Fruit fly (Drosophila melanogaster) whole organism, prepupa: ENCODE results near the gene CG42749.

Source experiments
- Blimp-1 ChIP-seq: fragments of 200-800 bp; sonication (Bioruptor generic); optimal IDR thresholded peaks from 3 replicates; lab custom pipeline; 2017; ENCODE audit warnings: missing biosample characterization, missing genetic modification characterization, mild to moderate bottlenecking, moderate library complexity, missing genetic modification reagents
- CG10631 ChIP-seq: fragments of 200-800 bp; sonication (Bioruptor generic); optimal IDR thresholded peaks from 2 replicates; lab custom pipeline; 2016; ENCODE audit warnings: missing biosample characterization, missing genetic modification characterization
- CG10669 ChIP-seq: fragments of 200-800 bp; sonication (Bioruptor generic); optimal IDR thresholded peaks from 3 replicates; lab custom pipeline; 2018; ENCODE audit warnings: missing biosample characterization, mild to moderate bottlenecking, missing genetic modification characterization, moderate library complexity
- CG11294 ChIP-seq: fragments of 200-800 bp; sonication (Bioruptor generic); IDR thresholded peaks from 2 replicates; pipeline ENCODE4 v1.3.6; 2022; ENCODE audit warnings: missing biosample characterization, missing genetic modification characterization
- CG11762 ChIP-seq: fragments of 200-800 bp; sonication (Bioruptor generic); optimal IDR thresholded peaks from 3 replicates; lab custom pipeline; 2016; ENCODE audit warnings: missing biosample characterization, missing genetic modification characterization; ENCODE audit not compliant: insufficient read depth
- CG15336 ChIP-seq: fragments of 200-800 bp; sonication (Bioruptor generic); IDR thresholded peaks from 2 replicates; pipeline ENCODE4 v1.3.6; 2022; ENCODE audit warnings: missing biosample characterization, missing genetic modification characterization
- CG1621 ChIP-seq: fragments of 200-800 bp; sonication (Bioruptor generic); optimal IDR thresholded peaks from 3 replicates; lab custom pipeline; 2018; ENCODE audit warnings: missing biosample characterization, mild to moderate bottlenecking, missing genetic modification characterization
- CG16779 ChIP-seq: fragments of 200-800 bp; sonication (Bioruptor generic); optimal IDR thresholded peaks from 3 replicates; lab custom pipeline; 2017; ENCODE audit warnings: missing biosample characterization, mild to moderate bottlenecking, missing genetic modification characterization
- CG3032 ChIP-seq: fragments of 200-800 bp; optimal IDR thresholded peaks from 2 replicates; lab custom pipeline; 2019; ENCODE audit warnings: missing biosample characterization, mild to moderate bottlenecking, missing genetic modification characterization, moderate library complexity
- CG31627 ChIP-seq: fragments of 200-800 bp; sonication (Bioruptor generic); optimal IDR thresholded peaks from 3 replicates; lab custom pipeline; 2016; ENCODE audit warnings: missing biosample characterization, missing genetic modification characterization
- CG32006 ChIP-seq: fragments of 200-800 bp; sonication (Bioruptor generic); optimal IDR thresholded peaks from 3 replicates; lab custom pipeline; 2017; ENCODE audit warnings: missing biosample characterization, mild to moderate bottlenecking, missing genetic modification characterization
- CG34406 ChIP-seq: fragments of 200-800 bp; sonication (Bioruptor generic); optimal IDR thresholded peaks from 3 replicates; lab custom pipeline; 2016; ENCODE audit warnings: missing biosample characterization, missing genetic modification characterization
- CG3919 ChIP-seq: fragments of 200-800 bp; sonication (Bioruptor generic); optimal IDR thresholded peaks from 3 replicates; lab custom pipeline; 2016; ENCODE audit warnings: missing biosample characterization, missing genetic modification characterization
- CG4318 ChIP-seq: fragments of 200-800 bp; sonication (Bioruptor generic); optimal IDR thresholded peaks from 3 replicates; lab custom pipeline; 2017; ENCODE audit warnings: missing biosample characterization, mild to moderate bottlenecking, missing genetic modification characterization
- CG6163 ChIP-seq: fragments of 200-800 bp; sonication (Bioruptor generic); IDR thresholded peaks from 3 replicates; pipeline ENCODE4 v1.3.6; 2022; ENCODE audit warnings: missing biosample characterization, missing genetic modification characterization
- CG6276 ChIP-seq: fragments of 200-800 bp; sonication (Bioruptor generic); optimal IDR thresholded peaks from 2 replicates; lab custom pipeline; 2017; ENCODE audit warnings: missing biosample characterization, mild to moderate bottlenecking, missing genetic modification characterization
- CG6792 ChIP-seq: fragments of 200-800 bp; sonication (Bioruptor generic); optimal IDR thresholded peaks from 3 replicates; lab custom pipeline; 2016; ENCODE audit warnings: missing biosample characterization, missing genetic modification characterization
- CG6854 ChIP-seq: fragments of 200-800 bp; sonication (Bioruptor generic); optimal IDR thresholded peaks from 2 replicates; lab custom pipeline; 2017; ENCODE audit warnings: missing biosample characterization, mild to moderate bottlenecking, missing genetic modification characterization
- CG7368 ChIP-seq: fragments of 200-800 bp; sonication (Bioruptor generic); optimal IDR thresholded peaks from 3 replicates; lab custom pipeline; 2016; ENCODE audit warnings: missing biosample characterization, missing genetic modification characterization
- CG8119 ChIP-seq: fragments of 200-800 bp; sonication (Bioruptor generic); IDR thresholded peaks from 3 replicates; pipeline ENCODE4 v1.3.6; 2022; ENCODE audit warnings: missing biosample characterization, missing genetic modification characterization
- CG8319 ChIP-seq: fragments of 200-800 bp; sonication (Bioruptor generic); optimal IDR thresholded peaks from 3 replicates; lab custom pipeline; 2016; ENCODE audit warnings: missing biosample characterization, missing genetic modification characterization
- CG8632 ChIP-seq: fragments of 200-800 bp; sonication (Bioruptor generic); optimal IDR thresholded peaks from 3 replicates; lab custom pipeline; 2016; ENCODE audit warnings: missing biosample characterization, missing genetic modification characterization
- CG9139 ChIP-seq: fragments of 200-800 bp; sonication (Bioruptor generic); optimal IDR thresholded peaks from 3 replicates; lab custom pipeline; 2017; ENCODE audit warnings: missing biosample characterization, mild to moderate bottlenecking, missing genetic modification characterization
- Eip75B ChIP-seq: fragments of 200-800 bp; sonication (Bioruptor generic); optimal IDR thresholded peaks from 3 replicates; lab custom pipeline; 2016; ENCODE audit warnings: missing biosample characterization, missing genetic modification characterization
- Eip93F ChIP-seq: fragments of 200-800 bp; sonication (Bioruptor generic); optimal IDR thresholded peaks from 2 replicates; lab custom pipeline; 2016; ENCODE audit warnings: missing biosample characterization, mild to moderate bottlenecking, missing genetic modification characterization
- Ets21C ChIP-seq: fragments of 200-800 bp; sonication (Bioruptor generic); optimal IDR thresholded peaks from 3 replicates; lab custom pipeline; 2016; ENCODE audit warnings: missing biosample characterization, missing genetic modification characterization
- Ets96B ChIP-seq: fragments of 200-800 bp; optimal IDR thresholded peaks from 2 replicates; lab custom pipeline; 2019; ENCODE audit warnings: missing biosample characterization, mild to moderate bottlenecking, missing genetic modification characterization, moderate library complexity
- Gug ChIP-seq: fragments of 200-800 bp; sonication (Bioruptor generic); IDR thresholded peaks from 2 replicates; pipeline ENCODE4 v1.3.6; 2022; ENCODE audit warnings: missing biosample characterization, missing genetic modification characterization
- Hr38 ChIP-seq: sonication (Bioruptor generic); optimal IDR thresholded peaks from 2 replicates; lab custom pipeline; 2016; ENCODE audit warnings: missing biosample characterization, missing genetic modification characterization
- Hr39 ChIP-seq: fragments of 200-800 bp; sonication (Bioruptor generic); optimal IDR thresholded peaks from 2 replicates; lab custom pipeline; 2016; ENCODE audit warnings: missing biosample characterization, missing genetic modification characterization
- Hr4 ChIP-seq: fragments of 200-800 bp; sonication (Bioruptor generic); optimal IDR thresholded peaks from 3 replicates; lab custom pipeline; 2016; ENCODE audit warnings: missing biosample characterization, missing genetic modification characterization
- Lpt ChIP-seq: fragments of 200-800 bp; sonication (Bioruptor generic); optimal IDR thresholded peaks from 3 replicates; lab custom pipeline; 2016; ENCODE audit warnings: missing biosample characterization, missing genetic modification characterization
- Met ChIP-seq: fragments of 200-800 bp; sonication (Bioruptor generic); optimal IDR thresholded peaks from 3 replicates; lab custom pipeline; 2016; ENCODE audit warnings: missing biosample characterization, missing genetic modification characterization
- OdsH ChIP-seq: fragments of 200-800 bp; sonication (Bioruptor generic); optimal IDR thresholded peaks from 3 replicates; lab custom pipeline; 2016; ENCODE audit warnings: missing biosample characterization, missing genetic modification characterization
- Sox102F ChIP-seq: fragments of 200-800 bp; sonication (Bioruptor generic); optimal IDR thresholded peaks from 2 replicates; lab custom pipeline; 2016; ENCODE audit warnings: missing biosample characterization, mild to moderate bottlenecking, missing genetic modification characterization
- Sox14 ChIP-seq: fragments of 200-800 bp; sonication (Bioruptor generic); optimal IDR thresholded peaks from 3 replicates; lab custom pipeline; 2016; ENCODE audit warnings: missing biosample characterization, missing genetic modification characterization
- Sox15 ChIP-seq: fragments of 200-800 bp; sonication (Bioruptor generic); optimal IDR thresholded peaks from 3 replicates; lab custom pipeline; 2016; ENCODE audit warnings: missing biosample characterization, missing genetic modification characterization
- achi ChIP-seq: fragments of 200-800 bp; sonication (Bioruptor generic); optimal IDR thresholded peaks from 3 replicates; lab custom pipeline; 2016; ENCODE audit warnings: missing biosample characterization, missing genetic modification characterization
- acj6 ChIP-seq: fragments of 200-800 bp; sonication (Bioruptor generic); optimal IDR thresholded peaks from 3 replicates; lab custom pipeline; 2016; ENCODE audit warnings: missing biosample characterization, missing genetic modification characterization
- cyc ChIP-seq: fragments of 200-800 bp; sonication (Bioruptor generic); optimal IDR thresholded peaks from 3 replicates; lab custom pipeline; 2016; ENCODE audit warnings: missing biosample characterization, missing genetic modification characterization
- dac ChIP-seq: fragments of 200-800 bp; sonication (Bioruptor generic); optimal IDR thresholded peaks from 2 replicates; lab custom pipeline; 2017; ENCODE audit warnings: missing biosample characterization, mild to moderate bottlenecking, missing genetic modification characterization
- dsx ChIP-seq: fragments of 200-800 bp; optimal IDR thresholded peaks from 3 replicates; lab custom pipeline; 2019; ENCODE audit warnings: missing biosample characterization, mild to moderate bottlenecking, missing genetic modification characterization, moderate library complexity; ENCODE audit not compliant: poor library complexity, severe bottlenecking
- esn ChIP-seq: fragments of 200-800 bp; sonication (Bioruptor generic); optimal IDR thresholded peaks from 2 replicates; lab custom pipeline; 2016; ENCODE audit warnings: missing biosample characterization, mild to moderate bottlenecking, missing genetic modification characterization, moderate library complexity
- fd59A ChIP-seq: fragments of 200-800 bp; sonication (Bioruptor generic); optimal IDR thresholded peaks from 2 replicates; lab custom pipeline; 2017; ENCODE audit warnings: missing biosample characterization, mild to moderate bottlenecking, missing genetic modification characterization, missing genetic modification reagents
- fd85E ChIP-seq: fragments of 200-800 bp; sonication (Bioruptor generic); optimal IDR thresholded peaks from 3 replicates; lab custom pipeline; 2016; ENCODE audit warnings: missing biosample characterization, missing genetic modification characterization
- lz ChIP-seq: fragments of 200-800 bp; sonication (Bioruptor generic); optimal IDR thresholded peaks from 3 replicates; lab custom pipeline; 2016; ENCODE audit warnings: missing biosample characterization, missing genetic modification characterization
- net ChIP-seq: fragments of 200-800 bp; sonication (Bioruptor generic); optimal IDR thresholded peaks from 3 replicates; lab custom pipeline; 2016; ENCODE audit warnings: missing biosample characterization, missing genetic modification characterization
- salr ChIP-seq, 2 experiments: fragments of 200-800 bp; sonication (Bioruptor generic); optimal IDR thresholded peaks; 3 replicates each; lab custom pipeline; 2016 to 2018; ENCODE audit warnings: missing biosample characterization in 2 of 2, missing genetic modification characterization in 2 of 2, mild to moderate bottlenecking in 1 of 2
- spab ChIP-seq: fragments of 200-800 bp; sonication (Bioruptor generic); optimal IDR thresholded peaks from 2 replicates; lab custom pipeline; 2017; ENCODE audit warnings: missing biosample characterization, mild to moderate bottlenecking, missing genetic modification characterization, missing genetic modification reagents
- ss ChIP-seq, 2 experiments: fragments of 200-800 bp; sonication (Bioruptor generic); optimal IDR thresholded peaks; 2 replicates in 1 of 2; 3 replicates in 1 of 2; lab custom pipeline; 2017 to 2018; ENCODE audit warnings: mild to moderate bottlenecking in 2 of 2, missing biosample characterization in 2 of 2, missing genetic modification characterization in 2 of 2, moderate library complexity in 1 of 2
- svp ChIP-seq: fragments of 200-800 bp; sonication (Bioruptor generic); peaks from one replicate; lab custom pipeline; 2016; ENCODE audit warnings: missing biosample characterization, missing genetic modification characterization
- vri ChIP-seq: fragments of 200-800 bp; sonication (Bioruptor generic); optimal IDR thresholded peaks from 3 replicates; lab custom pipeline; 2016; ENCODE audit warnings: missing biosample characterization, mild to moderate bottlenecking, missing genetic modification characterization

CG42749 gene

dm6 chrX:5336722-5337121 lies 40.9 kb downstream of the CG42749 start:
- TF ChIP-seq Ets21C (GFP tag; lab: Kevin White, UChicago) (peak; percentile 47), CG1621 (tag; lab: Kevin White, UChicago) (peak; percentile 29), CG10631 (peak; percentile 28), fd85E (GFP tag; lab: Kevin White, UChicago) (no peak), CG34406 (GFP tag; lab: Kevin White, UChicago) (peak; percentile 68), spab (GFP tag; lab: Kevin White, UChicago) (no peak), Ets96B (peak; percentile 21), CG3919 (GFP tag; lab: Kevin White, UChicago) (peak; percentile 54), Eip75B (GFP tag; lab: Kevin White, UChicago) (no peak), Gug (no peak), acj6 (peak; percentile 45), cyc (peak; percentile 68), Sox15 (GFP tag; lab: Kevin White, UChicago) (peak; percentile 63), CG11762 (no peak), net (GFP tag; lab: Kevin White, UChicago) (peak; percentile 1), Hr39 (GFP tag; lab: Kevin White, UChicago) (peak; percentile 41), CG15336 (GFP tag; lab: Robert Waterston, UW) (peak; percentile 54), CG8119 (GFP tag; lab: Robert Waterston, UW) (peak; percentile 67), CG3032 (no peak), CG6792 (GFP tag; lab: Kevin White, UChicago) (peak; percentile 70), OdsH (GFP tag; lab: Kevin White, UChicago) (peak; percentile 53), CG6854 (GFP tag; lab: Kevin White, UChicago) (peak; percentile 77), CG8319 (peak; percentile 23), ss (GFP tag; optimal IDR thresholded peaks at IDR 0.05; lab: Kevin White, UChicago) (no peak), CG10669 (GFP tag; lab: Kevin White, UChicago) (peak; percentile 34), esn (GFP tag; lab: Kevin White, UChicago) (peak; percentile 78), CG11294 (peak; percentile 11; the same call in 1 of the 2 replicates), vri (GFP tag; lab: Kevin White, UChicago) (peak; percentile 15), Blimp-1 (GFP tag; lab: Kevin White, UChicago) (peak; percentile 64), CG7368 (GFP tag; lab: Kevin White, UChicago) (peak; percentile 9), CG32006 (GFP tag; lab: Kevin White, UChicago) (peak; percentile 60), Sox14 (GFP tag; lab: Kevin White, UChicago) (peak; percentile 54), fd59A (GFP tag; lab: Kevin White, UChicago) (peak; percentile 26), Lpt (GFP tag; lab: Kevin White, UChicago) (no peak), Eip93F (no peak), achi (GFP tag; lab: Kevin White, UChicago) (peak; percentile 57), dsx (GFP tag; lab: Kevin White, UChicago) (no peak), Hr38 (GFP tag; lab: Kevin White, UChicago) (no peak), dac (GFP tag; lab: Kevin White, UChicago) (peak; percentile 20), CG8632 (GFP tag; lab: Kevin White, UChicago) (peak; percentile 56), Sox102F (peak; percentile 74), svp (GFP tag; lab: Kevin White, UChicago) (peak; percentile 30), CG9139 (GFP tag; lab: Kevin White, UChicago) (no peak), CG6163 (GFP tag; lab: Robert Waterston, UW) (0 out of 3 replicates have a peak, but pooled peaks have one; percentile 25), Met (peak; percentile 57), CG16779 (tag; lab: Kevin White, UChicago) (no peak), lz (peak; percentile 73), Hr4 (GFP tag; lab: Kevin White, UChicago) (peak; percentile 19), CG4318 (GFP tag; lab: Kevin White, UChicago) (peak; percentile 16), CG6276 (GFP tag; lab: Kevin White, UChicago) (peak; percentile 64), CG31627 (peak; percentile 45), salr (GFP tag; optimal IDR thresholded peaks at IDR 0.05; lab: Kevin White, UChicago) (no peak)
